Worm (Caenorhabditis elegans): ENCODE measurements around the gene Y40H4A.2.
A peak's percentile ranks its signal among the peaks of the same experiment; 100 is the strongest.

The Y40H4A.2 gene

DNA sequence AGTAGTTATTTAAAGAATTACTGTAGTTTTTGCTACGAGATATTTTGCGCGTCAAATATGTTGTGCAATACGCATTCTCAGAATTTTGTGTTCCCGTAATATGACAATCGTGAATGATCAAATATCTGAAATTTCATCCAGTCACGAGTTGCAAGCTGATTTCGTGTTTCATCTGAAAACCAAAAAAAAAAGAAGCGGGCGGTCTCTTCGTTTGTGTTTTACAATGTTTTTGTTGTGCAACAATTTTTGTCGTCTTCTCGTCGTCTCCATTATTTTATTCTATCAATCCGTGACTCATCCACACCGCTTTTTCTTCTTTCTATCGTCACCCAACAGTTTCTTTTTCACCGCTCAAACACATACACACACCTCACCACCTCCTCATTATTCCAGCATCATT is 24.4 kb upstream of the Y40H4A.2 start, which contains the start of gene R11H6.4:
Gene R11H6.4 (plus strand): TSS at position 301 of the 400 bp plus-strand sequence.
- TF ChIP-seq ham-2 (GFP tag; optimal IDR thresholded peaks at IDR 0.05) (no peak), ceh-43 (GFP tag; optimal IDR thresholded peaks at IDR 0.05) (no peak), mep-1 (tag; optimal IDR thresholded peaks at IDR 0.05) (no peak), sem-2 (GFP tag; optimal IDR thresholded peaks at IDR 0.05) (no peak), nhr-2 (tag; optimal IDR thresholded peaks at IDR 0.05) (no peak), lsy-2 (tag; optimal IDR thresholded peaks at IDR 0.05) (no peak), cnd-1 (tag; optimal IDR thresholded peaks at IDR 0.05) (no peak), snpc-4 (tag; optimal IDR thresholded peaks at IDR 0.05) (no peak)

DNA sequence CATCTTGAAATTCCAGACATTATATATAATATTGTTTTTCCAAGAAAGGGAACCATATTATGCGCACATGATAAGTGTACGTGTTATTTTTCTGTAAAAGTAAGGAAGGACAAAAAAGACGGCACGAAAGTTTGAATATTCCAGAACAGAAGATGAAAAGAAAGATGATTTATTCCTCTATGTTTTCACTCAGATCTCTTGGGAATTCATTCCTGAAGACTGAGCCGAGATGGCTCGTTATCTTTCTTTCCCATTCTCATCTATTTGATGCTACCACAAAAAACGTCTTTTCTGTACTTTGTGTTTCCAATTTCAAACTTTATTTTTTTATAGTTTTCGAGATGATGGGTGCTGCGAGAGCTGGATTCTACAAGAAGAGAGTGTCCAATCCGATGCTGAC is 18.5 kb upstream of the Y40H4A.2 start:
- TF ChIP-seq ztf-11 (tag; optimal IDR thresholded peaks at IDR 0.05) = no peak
- TF ChIP-seq cnd-1 (tag; optimal IDR thresholded peaks at IDR 0.05) = no peak
- no peak for TF ChIP-seq pha-4 (tag; optimal IDR thresholded peaks at IDR 0.05)
- no peak for TF ChIP-seq lin-13 (tag; optimal IDR thresholded peaks at IDR 0.05)
- TF ChIP-seq ham-2 (GFP tag; optimal IDR thresholded peaks at IDR 0.05) = no peak
- no peak for TF ChIP-seq hlh-1 (tag; optimal IDR thresholded peaks at IDR 0.05)

DNA sequence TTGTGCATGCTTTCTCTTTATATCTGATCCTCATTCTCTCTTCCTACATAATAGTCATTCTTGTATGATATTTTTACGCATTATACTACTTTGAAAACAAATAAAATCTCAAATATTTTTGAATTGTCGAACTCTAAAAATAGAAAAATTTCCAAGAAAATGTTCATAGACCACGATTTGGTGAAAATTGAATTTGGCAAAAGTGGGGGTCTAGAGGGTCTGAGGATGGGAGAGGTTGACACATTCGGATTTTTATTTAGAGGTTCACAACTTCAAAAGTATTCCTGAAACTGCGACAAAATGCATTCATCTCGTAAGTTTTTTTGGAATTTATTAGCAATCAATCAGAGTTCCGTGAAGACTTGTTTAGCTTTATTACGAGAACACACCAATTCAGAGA is 14.7 kb upstream of the Y40H4A.2 start, which contains the start of gene glb-22:
Gene glb-22 (plus strand): TSS at position 301 of the 400 bp plus-strand sequence.
- no peak for TF ChIP-seq nhr-2 (tag; optimal IDR thresholded peaks at IDR 0.05)
- TF ChIP-seq hlh-1 (tag; optimal IDR thresholded peaks at IDR 0.05) = no peak
- no peak for TF ChIP-seq sem-2 (GFP tag; optimal IDR thresholded peaks at IDR 0.05)
- no peak for TF ChIP-seq elt-3 (tag; optimal IDR thresholded peaks at IDR 0.05)
- TF ChIP-seq zip-8 (tag; optimal IDR thresholded peaks at IDR 0.05) = no peak
- no peak for TF ChIP-seq nhr-12 (tag; optimal IDR thresholded peaks at IDR 0.05)
- TF ChIP-seq tbx-8 (GFP tag; optimal IDR thresholded peaks at IDR 0.05) = no peak
- no peak for TF ChIP-seq unc-120 (tag; optimal IDR thresholded peaks at IDR 0.05; ENCODE audit: poor library complexity, severe bottlenecking)
- no peak for TF ChIP-seq ceh-43 (GFP tag; optimal IDR thresholded peaks at IDR 0.05)
- no peak for TF ChIP-seq ztf-11 (tag; optimal IDR thresholded peaks at IDR 0.05)
- no peak for TF ChIP-seq lsy-2 (tag; optimal IDR thresholded peaks at IDR 0.05)
- no peak for TF ChIP-seq unc-39 (tag; optimal IDR thresholded peaks at IDR 0.05)
- no peak for TF ChIP-seq blmp-1 (tag; optimal IDR thresholded peaks at IDR 0.05)
- no peak for TF ChIP-seq ceh-83 (GFP tag; optimal IDR thresholded peaks at IDR 0.05)
- TF ChIP-seq pha-4 (tag; optimal IDR thresholded peaks at IDR 0.05) = no peak
- no peak for TF ChIP-seq flh-1 (GFP tag; optimal IDR thresholded peaks at IDR 0.05)
- TF ChIP-seq nhr-76 (tag; optimal IDR thresholded peaks at IDR 0.05) = no peak

ce11 chrV:14597681-14598184 is 12.5 kb upstream of the Y40H4A.2 start, which contains the start of gene R11H6.2:
R11H6.2 (plus strand) TSS chrV:14598006.
- no peak for TF ChIP-seq nhr-76 (tag; optimal IDR thresholded peaks at IDR 0.05)
- TF ChIP-seq mep-1 (tag; optimal IDR thresholded peaks at IDR 0.05) = peak; percentile 60
- TF ChIP-seq mls-2 (tag; optimal IDR thresholded peaks at IDR 0.05) = no peak
- TF ChIP-seq unc-39 (tag; optimal IDR thresholded peaks at IDR 0.05) = no peak

- no peak for TF ChIP-seq ham-2 (GFP tag; optimal IDR thresholded peaks at IDR 0.05)
- TF ChIP-seq bed-3 (GFP tag; optimal IDR thresholded peaks at IDR 0.05) = no peak
- TF ChIP-seq hlh-1 (tag; optimal IDR thresholded peaks at IDR 0.05) = no peak
- TF ChIP-seq tbx-8 (GFP tag; optimal IDR thresholded peaks at IDR 0.05) = no peak
- no peak for TF ChIP-seq mab-5 (tag; optimal IDR thresholded peaks at IDR 0.05)
- TF ChIP-seq snpc-4 (tag; optimal IDR thresholded peaks at IDR 0.05) = no peak
- no peak for TF ChIP-seq elt-1 (tag; optimal IDR thresholded peaks at IDR 0.05; ENCODE audit: borderline replicate concordance, insufficient read depth)
- no peak for TF ChIP-seq ceh-83 (GFP tag; optimal IDR thresholded peaks at IDR 0.05)
These were observed 11.9 kb upstream of the Y40H4A.2 start, which contains the start of gene pes-9 for ce11 chrV:14597005-14597680. pes-9 (minus strand) TSS chrV:14597034.

- no peak for TF ChIP-seq sptf-1 (tag; optimal IDR thresholded peaks at IDR 0.05)
- no peak for TF ChIP-seq mab-5 (tag; optimal IDR thresholded peaks at IDR 0.05)
- TF ChIP-seq cnd-1 (tag; optimal IDR thresholded peaks at IDR 0.05) = no peak
- TF ChIP-seq M03D4.4 (tag; optimal IDR thresholded peaks at IDR 0.05) = no peak
- TF ChIP-seq sem-2 (GFP tag; optimal IDR thresholded peaks at IDR 0.05) = no peak
- no peak for TF ChIP-seq elt-1 (tag; optimal IDR thresholded peaks at IDR 0.05; ENCODE audit: borderline replicate concordance, insufficient read depth)
- no peak for TF ChIP-seq lsy-2 (tag; optimal IDR thresholded peaks at IDR 0.05)
- TF ChIP-seq mep-1 (tag; optimal IDR thresholded peaks at IDR 0.05) = no peak
- TF ChIP-seq ces-1 (GFP tag; optimal IDR thresholded peaks at IDR 0.05) = no peak
- TF ChIP-seq nhr-76 (tag; optimal IDR thresholded peaks at IDR 0.05) = no peak
- no peak for TF ChIP-seq lin-13 (tag; optimal IDR thresholded peaks at IDR 0.05)
- no peak for TF ChIP-seq elt-3 (tag; optimal IDR thresholded peaks at IDR 0.05)
- no peak for TF ChIP-seq tbx-8 (GFP tag; optimal IDR thresholded peaks at IDR 0.05)
- no peak for TF ChIP-seq nhr-28 (tag; optimal IDR thresholded peaks at IDR 0.05)
- TF ChIP-seq ceh-39 (tag; optimal IDR thresholded peaks at IDR 0.05) = no peak
- TF ChIP-seq unc-120 (tag; optimal IDR thresholded peaks at IDR 0.05; ENCODE audit: poor library complexity, severe bottlenecking) = no peak
- TF ChIP-seq pha-4 (tag; optimal IDR thresholded peaks at IDR 0.05) = no peak
- TF ChIP-seq blmp-1 (tag; optimal IDR thresholded peaks at IDR 0.05) = no peak
These were observed 10.7 kb upstream of the Y40H4A.2 start for ce11 chrV:14595984-14596383.

Data from whole organism, mixed stage, embryonic.